Worm (Caenorhabditis elegans) whole organism, early embryonic: ENCODE measurements around the gene C33D9.13.

Experiments used
- F13C5.2 ChIP-seq: sonication (generic microtip); optimal IDR thresholded peaks from 2 replicates; lab custom pipeline; 2017; ENCODE audit warnings: mild to moderate bottlenecking, missing genetic modification characterization, inconsistent platforms, missing compliant biosample characterization
- ceh-13 ChIP-seq: fragments of 200-800 bp; sonication (Bioruptor generic); optimal IDR thresholded peaks from 2 replicates; lab custom pipeline; 2018; ENCODE audit warnings: mild to moderate bottlenecking, missing genetic modification characterization, missing compliant biosample characterization
- ceh-36 ChIP-seq: sonication (generic microtip); optimal IDR thresholded peaks from 2 replicates; lab custom pipeline; 2016; ENCODE audit warnings: missing genetic modification characterization, inconsistent platforms, missing compliant biosample characterization
- hmbx-1 ChIP-seq: sonication (generic microtip); optimal IDR thresholded peaks from 2 replicates; lab custom pipeline; 2016; ENCODE audit warnings: mild to moderate bottlenecking, missing genetic modification characterization, missing compliant biosample characterization
- hmg-4 ChIP-seq: fragments of 200-800 bp; sonication (Bioruptor generic); optimal IDR thresholded peaks from 2 replicates; lab custom pipeline; 2018; ENCODE audit warnings: mild to moderate bottlenecking, missing genetic modification characterization, missing compliant biosample characterization
- scrt-1 ChIP-seq: fragments of 200-800 bp; sonication (Bioruptor generic); IDR thresholded peaks from 2 replicates; pipeline ENCODE4 v1.3.6; 2022; ENCODE audit warnings: missing genetic modification characterization, missing compliant biosample characterization

DNA sequence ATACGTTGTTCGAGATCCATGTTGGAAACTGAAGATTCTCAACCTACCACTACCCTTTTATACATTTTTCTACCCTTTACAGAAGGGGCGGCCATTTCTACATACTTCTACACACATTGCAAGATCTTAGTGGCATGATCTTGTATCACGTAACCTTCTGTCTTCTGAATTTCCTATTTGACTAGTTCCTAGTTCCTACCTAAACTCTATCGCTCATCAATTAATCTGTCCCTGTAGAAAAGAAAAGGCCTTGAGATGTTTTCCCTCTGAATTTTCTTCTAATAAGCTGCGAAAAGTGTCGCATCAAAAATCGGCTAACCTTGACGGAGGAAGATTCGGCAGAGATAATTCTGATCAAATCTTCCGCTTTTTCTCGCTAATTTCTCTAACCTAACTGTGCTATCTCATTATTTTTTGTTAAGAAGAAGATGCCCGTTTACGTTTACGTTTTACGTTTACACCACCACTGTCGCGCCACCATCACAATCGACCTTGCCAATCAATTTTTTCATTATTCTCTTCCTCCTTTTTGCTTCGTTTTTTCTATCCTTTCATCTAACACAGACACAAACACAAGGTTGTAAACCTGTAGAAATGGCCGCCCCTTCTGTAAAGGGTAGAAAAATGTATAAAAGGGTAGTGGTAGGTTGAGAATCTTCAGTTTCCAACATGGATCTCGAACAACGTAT, 39.2 kb upstream of the C33D9.13 start, which contains the start of the genes col-117 and col-3:
- TF ChIP-seq ceh-13 (GFP tag; lab: Kevin White, UChicago): no peak
- TF ChIP-seq F13C5.2 (tag; lab: Kevin White, UChicago): no peak
- TF ChIP-seq ceh-36 (tag; lab: Kevin White, UChicago): no peak
- TF ChIP-seq hmbx-1 (tag; lab: Kevin White, UChicago): no peak
- TF ChIP-seq hmg-4 (GFP tag; lab: Kevin White, UChicago): no peak
- TF ChIP-seq scrt-1 (GFP tag; lab: Robert Waterston, UW): no peak
